Fruit fly (Drosophila melanogaster) Kc167 (cell line): ENCODE results near the gene CG12880.

Experiments
- Myc ChIP-seq: fragments of >200 bp; optimal IDR thresholded peaks from 2 replicates; lab custom pipeline; 2017; ENCODE audit warnings: missing external identifiers
- h ChIP-seq: fragments of >200 bp; optimal IDR thresholded peaks from 3 replicates; lab custom pipeline; 2018; ENCODE audit warnings: missing external identifiers
- insv ChIP-seq: fragments of >200 bp; optimal IDR thresholded peaks from 3 replicates; lab custom pipeline; 2018; ENCODE audit warnings: missing external identifiers

- TF ChIP-seq insv (lab: Kevin White, UChicago) (no peak), h (lab: Kevin White, UChicago) (no peak), Myc (no peak)
These were observed 34.1 kb upstream of the CG12880 start for dm6 chr3R:27651710-27652109.
